Worm (Caenorhabditis elegans) whole organism, young adult: Measurements from ENCODE around the gene ZC250.2.

ENCODE experiments used
- B0035.1 ChIP-seq: sonication (generic microtip); optimal IDR thresholded peaks from 2 replicates; lab custom pipeline; 2016; ENCODE audit warnings: missing genetic modification characterization, mild to moderate bottlenecking, missing compliant biosample characterization, missing genotype, missing genetic modification reagents
- B0336.3 ChIP-seq: fragments of 200-800 bp; sonication (Bioruptor generic); IDR thresholded peaks from 2 replicates; pipeline ENCODE4 v1.3.6; 2022; ENCODE audit warnings: missing genetic modification characterization, missing compliant biosample characterization
- D2030.7 ChIP-seq: fragments of 200-800 bp; sonication (Bioruptor generic); IDR thresholded peaks from 2 replicates; pipeline ENCODE4 v1.3.6; 2022; ENCODE audit warnings: missing genetic modification reagents, missing genetic modification characterization, missing compliant biosample characterization
- F10E7.11 ChIP-seq: sonication (generic microtip); optimal IDR thresholded peaks from 2 replicates; lab custom pipeline; 2017; ENCODE audit warnings: mild to moderate bottlenecking, missing genetic modification characterization, moderate library complexity, missing compliant biosample characterization
- F33H1.4 ChIP-seq: fragments of 200-800 bp; sonication (Bioruptor generic); IDR thresholded peaks from 2 replicates; pipeline ENCODE4 v1.3.6; 2022; ENCODE audit warnings: missing genetic modification reagents, missing genetic modification characterization, missing compliant biosample characterization
- F39B2.1 ChIP-seq: fragments of 200-800 bp; sonication (Bioruptor generic); IDR thresholded peaks from 2 replicates; pipeline ENCODE4 v1.3.6; 2022; ENCODE audit warnings: missing genetic modification reagents, missing genetic modification characterization, missing compliant biosample characterization
- F55B11.4 ChIP-seq: sonication (generic microtip); optimal IDR thresholded peaks from 2 replicates; lab custom pipeline; 2016; ENCODE audit warnings: missing compliant biosample characterization, missing genetic modification characterization, borderline replicate concordance; ENCODE audit not compliant: insufficient read depth
- F57A8.1 ChIP-seq: fragments of 200-800 bp; sonication (Bioruptor generic); optimal IDR thresholded peaks from 2 replicates; lab custom pipeline; 2018; ENCODE audit warnings: mild to moderate bottlenecking, missing genetic modification characterization, moderate library complexity, missing compliant biosample characterization
- K11D2.4 ChIP-seq: fragments of 200-800 bp; sonication (Bioruptor generic); IDR thresholded peaks from 2 replicates; pipeline ENCODE4 v1.3.6; 2022; ENCODE audit warnings: missing genetic modification reagents, missing genetic modification characterization, missing compliant biosample characterization
- T07F8.4 ChIP-seq: sonication (generic microtip); optimal IDR thresholded peaks from 2 replicates; lab custom pipeline; 2016; ENCODE audit warnings: mild to moderate bottlenecking, missing genetic modification characterization, moderate library complexity, missing compliant biosample characterization
- T26A5.8 ChIP-seq: sonication (generic microtip); optimal IDR thresholded peaks from 2 replicates; lab custom pipeline; 2016; ENCODE audit warnings: missing genetic modification characterization, missing compliant biosample characterization
- athp-1 ChIP-seq: sonication (generic microtip); optimal IDR thresholded peaks from 2 replicates; lab custom pipeline; 2017; ENCODE audit warnings: mild to moderate bottlenecking, missing genetic modification characterization, missing compliant biosample characterization
- attf-5 ChIP-seq: fragments of 200-800 bp; sonication (Bioruptor generic); optimal IDR thresholded peaks from 2 replicates; lab custom pipeline; 2018; ENCODE audit warnings: mild to moderate bottlenecking, missing genetic modification characterization, missing compliant biosample characterization
- attf-6 ChIP-seq: fragments of 200-800 bp; sonication (Bioruptor generic); IDR thresholded peaks from 2 replicates; pipeline ENCODE4 v1.3.6; 2022; ENCODE audit warnings: missing genetic modification reagents, missing genetic modification characterization, missing compliant biosample characterization
- bed-2 ChIP-seq: fragments of 200-800 bp; sonication (Bioruptor generic); IDR thresholded peaks from 2 replicates; pipeline ENCODE4 v1.3.6; 2022; ENCODE audit warnings: missing genetic modification reagents, missing genetic modification characterization, missing compliant biosample characterization
- ccch-3 ChIP-seq: fragments of 200-800 bp; sonication (Bioruptor generic); optimal IDR thresholded peaks from 2 replicates; lab custom pipeline; 2018; ENCODE audit warnings: mild to moderate bottlenecking, missing genetic modification characterization, missing compliant biosample characterization
- cebp-1 ChIP-seq, 2 experiments: fragments of 200-800 bp in 1 of 2; sonication (Bioruptor generic) in 1 of 2; sonication (generic microtip) in 1 of 2; IDR thresholded peaks in 1 of 2; optimal IDR thresholded peaks in 1 of 2; 2 replicates each; pipeline versions ENCODE4 v1.3.6 to Lab custom; 2017 to 2022; ENCODE audit warnings: missing compliant biosample characterization in 2 of 2, missing genetic modification characterization in 2 of 2, mild to moderate bottlenecking in 1 of 2, missing genetic modification reagents in 1 of 2, moderate library complexity in 1 of 2
- cebp-2 ChIP-seq: fragments of 200-800 bp; sonication (Bioruptor generic); IDR thresholded peaks from 2 replicates; pipeline ENCODE4 v1.3.6; 2022; ENCODE audit warnings: missing genetic modification characterization, missing compliant biosample characterization
- ceh-100 ChIP-seq: fragments of 200-800 bp; sonication (Bioruptor generic); IDR thresholded peaks from 2 replicates; pipeline ENCODE4 v1.3.6; 2022; ENCODE audit warnings: missing genetic modification reagents, missing genetic modification characterization, missing compliant biosample characterization
- ceh-27 ChIP-seq: fragments of 200-800 bp; sonication (Bioruptor generic); optimal IDR thresholded peaks from 2 replicates; lab custom pipeline; 2018; ENCODE audit warnings: mild to moderate bottlenecking, missing genetic modification characterization, moderate library complexity, missing compliant biosample characterization
- ceh-58 ChIP-seq: fragments of 200-800 bp; sonication (Bioruptor generic); IDR thresholded peaks from 2 replicates; pipeline ENCODE4 v1.3.6; 2022; ENCODE audit warnings: missing genetic modification characterization, missing compliant biosample characterization
- ceh-91 ChIP-seq: fragments of 200-800 bp; sonication (Bioruptor generic); IDR thresholded peaks from 2 replicates; pipeline ENCODE4 v1.3.6; 2022; ENCODE audit warnings: missing genetic modification reagents, missing genetic modification characterization, missing compliant biosample characterization
- dpff-1 ChIP-seq: sonication (generic microtip); optimal IDR thresholded peaks from 2 replicates; lab custom pipeline; 2017; ENCODE audit warnings: mild to moderate bottlenecking, missing genetic modification characterization, missing compliant biosample characterization
- dpl-1 ChIP-seq: fragments of 150-350 bp; optimal IDR thresholded peaks from 2 replicates; lab custom pipeline; 2014; ENCODE audit warnings: missing biosample characterization, missing genetic modification reagents, missing genetic modification characterization
- egrh-3 ChIP-seq: fragments of 200-800 bp; sonication (Bioruptor generic); IDR thresholded peaks from 2 replicates; pipeline ENCODE4 v1.3.6; 2022; ENCODE audit warnings: missing genetic modification reagents, missing genetic modification characterization, missing compliant biosample characterization
- fkh-3 ChIP-seq: sonication (generic microtip); optimal IDR thresholded peaks from 2 replicates; lab custom pipeline; 2016; ENCODE audit warnings: mild to moderate bottlenecking, missing genetic modification characterization, missing compliant biosample characterization
- hlh-26 ChIP-seq: fragments of 200-800 bp; sonication (Bioruptor generic); conservative IDR thresholded peaks from 2 replicates; pipeline ENCODE4 v1.3.6; 2022; ENCODE audit warnings: missing genetic modification reagents, missing genetic modification characterization, missing compliant biosample characterization
- hmg-1.2 ChIP-seq: fragments of 200-800 bp; sonication (Bioruptor generic); IDR thresholded peaks from 2 replicates; pipeline ENCODE4 v1.3.6; 2022; ENCODE audit warnings: missing genetic modification reagents, missing genetic modification characterization, missing compliant biosample characterization
- hsf-1 ChIP-seq: fragments of 200-800 bp; sonication (Bioruptor generic); IDR thresholded peaks from 2 replicates; pipeline ENCODE4 v1.3.6; 2022; ENCODE audit warnings: missing genetic modification reagents, missing genetic modification characterization, missing compliant biosample characterization
- lag-1 ChIP-seq: fragments of 200-800 bp; sonication (Bioruptor generic); IDR thresholded peaks from 2 replicates; pipeline ENCODE4 v1.3.6; 2022; ENCODE audit warnings: missing genetic modification reagents, missing genetic modification characterization, missing compliant biosample characterization
- let-526 ChIP-seq: fragments of 200-800 bp; sonication (Bioruptor generic); IDR thresholded peaks from 2 replicates; pipeline ENCODE4 v1.3.6; 2022; ENCODE audit warnings: missing genetic modification reagents, missing genetic modification characterization, missing compliant biosample characterization
- lin-40 ChIP-seq: sonication (generic microtip); optimal IDR thresholded peaks from 2 replicates; lab custom pipeline; 2016; ENCODE audit warnings: missing genetic modification characterization, mild to moderate bottlenecking, missing compliant biosample characterization, missing genotype, missing genetic modification reagents
- mcd-1 ChIP-seq: fragments of 200-800 bp; sonication (Bioruptor generic); IDR thresholded peaks from 2 replicates; pipeline ENCODE4 v1.3.6; 2022; ENCODE audit warnings: missing genetic modification reagents, missing genetic modification characterization, missing compliant biosample characterization
- mel-28 ChIP-seq: sonication (generic microtip); optimal IDR thresholded peaks from 2 replicates; lab custom pipeline; 2016; ENCODE audit warnings: borderline replicate concordance, mild to moderate bottlenecking, missing genetic modification characterization, missing compliant biosample characterization
- nfya-1 ChIP-seq: sonication (generic microtip); optimal IDR thresholded peaks from 2 replicates; lab custom pipeline; 2017; ENCODE audit warnings: antibody characterized with exemption, missing compliant biosample characterization, missing genetic modification characterization, borderline replicate concordance; ENCODE audit not compliant: insufficient read depth
- nfyb-1 ChIP-seq: fragments of 200-800 bp; sonication (Bioruptor generic); IDR thresholded peaks from 2 replicates; pipeline ENCODE4 v1.3.6; 2022; ENCODE audit warnings: missing genetic modification reagents, missing genetic modification characterization, missing compliant biosample characterization
- nhr-120 ChIP-seq: fragments of 200-800 bp; sonication (Bioruptor generic); IDR thresholded peaks from 2 replicates; pipeline ENCODE4 v1.3.6; 2022; ENCODE audit warnings: missing genetic modification characterization, missing compliant biosample characterization
- repo-1 ChIP-seq: sonication (generic microtip); optimal IDR thresholded peaks from 2 replicates; lab custom pipeline; 2017; ENCODE audit warnings: mild to moderate bottlenecking, missing genetic modification characterization, missing compliant biosample characterization
- sdz-38 ChIP-seq: sonication (generic microtip); optimal IDR thresholded peaks from 2 replicates; lab custom pipeline; 2016; ENCODE audit warnings: missing genotype, missing genetic modification characterization, missing compliant biosample characterization
- snpc-4 ChIP-seq, 5 experiments: fragments of 150-350 bp in 1 of 5; sonication (generic microtip) in 4 of 5; optimal IDR thresholded peaks; 2 replicates each; lab custom pipeline; 2014 to 2018; ENCODE audit warnings: missing genetic modification characterization in 5 of 5, missing biosample characterization in 3 of 5, antibody characterized with exemption in 2 of 5, mild to moderate bottlenecking in 2 of 5, missing compliant biosample characterization in 2 of 5, missing genotype in 2 of 5, moderate library complexity in 2 of 5, missing genetic modification reagents in 1 of 5
- xnd-1 ChIP-seq: sonication (generic microtip); optimal IDR thresholded peaks from 2 replicates; lab custom pipeline; 2016; ENCODE audit warnings: missing genotype, missing genetic modification reagents, missing genetic modification characterization, missing compliant biosample characterization
- ztf-22 ChIP-seq: fragments of 200-800 bp; sonication (Bioruptor generic); optimal IDR thresholded peaks from 2 replicates; lab custom pipeline; 2018; ENCODE audit warnings: mild to moderate bottlenecking, missing genetic modification characterization, moderate library complexity, missing compliant biosample characterization
- ztf-25 ChIP-seq: fragments of 200-800 bp; sonication (Bioruptor generic); IDR thresholded peaks from 2 replicates; pipeline ENCODE4 v1.3.6; 2022; ENCODE audit warnings: missing genetic modification reagents, missing genetic modification characterization, missing compliant biosample characterization
- ztf-26 ChIP-seq: sonication (generic microtip); optimal IDR thresholded peaks from 2 replicates; lab custom pipeline; 2017; ENCODE audit warnings: missing genetic modification characterization, missing compliant biosample characterization
- ztf-28 ChIP-seq: fragments of 200-800 bp; sonication (Bioruptor generic); IDR thresholded peaks from 2 replicates; pipeline ENCODE4 v1.3.6; 2022; ENCODE audit warnings: missing genetic modification reagents, missing genetic modification characterization, missing compliant biosample characterization
- ztf-3 ChIP-seq: fragments of 200-800 bp; sonication (Bioruptor generic); optimal IDR thresholded peaks from 2 replicates; lab custom pipeline; 2018; ENCODE audit warnings: mild to moderate bottlenecking, missing genetic modification characterization, missing compliant biosample characterization

Gene ZC250.2

DNA sequence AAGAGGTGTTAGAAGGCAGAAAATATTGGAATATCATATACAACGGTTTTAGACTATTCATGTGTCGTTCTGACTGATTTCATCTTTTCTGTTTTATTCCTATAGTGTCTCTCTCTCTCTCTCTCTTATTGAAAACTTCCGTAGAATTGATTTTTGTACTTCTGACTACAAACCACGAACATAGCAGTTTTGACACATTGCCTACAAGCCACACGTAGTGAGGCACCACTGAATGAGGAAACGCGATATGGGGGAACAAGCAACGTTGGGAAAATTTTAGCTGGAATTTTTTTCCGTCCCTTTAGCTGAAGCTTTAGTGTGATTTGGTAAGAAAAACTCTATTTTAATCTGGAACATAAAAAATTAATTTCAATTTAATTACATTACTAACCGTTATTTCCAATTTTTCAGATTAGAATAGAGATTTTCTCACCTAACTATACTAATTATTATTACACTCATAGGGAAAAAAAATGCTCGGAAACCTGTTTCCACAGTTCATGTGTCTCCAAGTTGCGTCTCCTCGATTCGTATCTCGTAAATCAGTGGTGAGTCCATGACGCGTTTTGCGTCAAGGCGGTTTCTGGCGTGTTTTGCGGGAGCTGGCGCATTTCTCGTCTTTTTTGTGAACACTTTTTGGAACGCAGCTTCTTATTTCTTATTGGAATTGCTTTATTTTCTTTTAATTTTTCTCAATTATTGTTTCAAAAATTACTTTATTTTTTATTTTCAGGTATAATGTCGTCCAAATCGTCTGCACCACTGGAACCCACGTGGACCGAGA lies 1.4 kb upstream of the ZC250.2 start, which contains the start of the genes nhr-142 and F44E7.9 (continued):
- TF ChIP-seq nhr-120 (GFP tag; lab: Robert Waterston, UW) (no peak), mcd-1 (GFP tag; lab: Robert Waterston, UW) (peak; percentile 87), cebp-2 (GFP tag; lab: Robert Waterston, UW) (no peak), K11D2.4 (GFP tag; lab: Robert Waterston, UW) (peak; percentile 70), B0035.1 (tag; lab: Kevin White, UChicago) (peak; percentile 43), F10E7.11 (tag; lab: Kevin White, UChicago) (no peak), ccch-3 (GFP tag; lab: Kevin White, UChicago) (no peak), fkh-3 (tag; lab: Kevin White, UChicago) (no peak), F55B11.4 (tag; lab: Kevin White, UChicago) (no peak), ztf-25 (GFP tag; lab: Robert Waterston, UW) (0 out of 2 replicates have a peak, but pooled peaks have one; percentile 9), ceh-58 (GFP tag; lab: Robert Waterston, UW) (no peak), attf-5 (GFP tag; lab: Kevin White, UChicago) (peak; percentile 86), F39B2.1 (GFP tag; lab: Robert Waterston, UW) (no peak), snpc-4 (GFP tag; optimal IDR thresholded peaks at IDR 0.05; lab: Kevin White, UChicago) (peak; percentile 32), snpc-4 (tag; optimal IDR thresholded peaks at IDR 0.05; lab: Kevin White, UChicago) (peak; percentile 54 to 79 (median 72)), repo-1 (tag; lab: Kevin White, UChicago) (peak; percentile 57), D2030.7 (peak; percentile 76), dpff-1 (no peak), lin-40 (tag; lab: Kevin White, UChicago) (peak; percentile 89), ceh-91 (GFP tag; lab: Robert Waterston, UW) (peak; percentile 54), ztf-26 (tag; lab: Kevin White, UChicago) (peak; percentile 47), attf-6 (GFP tag; lab: Robert Waterston, UW) (no peak), egrh-3 (GFP tag; lab: Robert Waterston, UW) (peak; percentile 51; the same call in 1 of the 2 replicates), ztf-3 (no peak), lag-1 (GFP tag; lab: Robert Waterston, UW) (no peak), mel-28 (tag; lab: Kevin White, UChicago) (no peak), F57A8.1 (no peak), ztf-22 (no peak), hsf-1 (GFP tag; lab: Robert Waterston, UW) (0 out of 2 replicates have a peak, but pooled peaks have one; percentile 10), ztf-28 (GFP tag; lab: Robert Waterston, UW) (0 out of 2 replicates have a peak, but pooled peaks have one; percentile 39), T26A5.8 (tag; lab: Kevin White, UChicago) (no peak), let-526 (GFP tag; lab: Robert Waterston, UW) (peak; percentile 67; the same call in 1 of the 2 replicates), ceh-27 (GFP tag; lab: Kevin White, UChicago) (peak; percentile 77), sdz-38 (tag; lab: Kevin White, UChicago) (no peak), hmg-1.2 (GFP tag; lab: Robert Waterston, UW) (peak; percentile 58), F33H1.4 (GFP tag; lab: Robert Waterston, UW) (peak; percentile 67), T07F8.4 (tag; lab: Kevin White, UChicago) (no peak), bed-2 (GFP tag; lab: Robert Waterston, UW) (no peak), xnd-1 (tag; lab: Kevin White, UChicago) (peak; percentile 53), cebp-1 (GFP tag; IDR thresholded peaks at IDR 0.05; lab: Robert Waterston, UW) (peak; percentile 54; the same call in 1 of the 2 replicates), cebp-1 (tag; optimal IDR thresholded peaks at IDR 0.05; lab: Kevin White, UChicago) (peak; percentile 84), dpl-1 (GFP tag; lab: Kevin White, UChicago) (peak; percentile 50), athp-1 (tag; lab: Kevin White, UChicago) (peak; percentile 56), hlh-26 (GFP tag; lab: Robert Waterston, UW) (no peak), nfya-1 (no peak), nfyb-1 (GFP tag; lab: Robert Waterston, UW) (peak; percentile 63; the same call in 1 of the 2 replicates), B0336.3 (GFP tag; lab: Robert Waterston, UW) (peak; percentile 71), ceh-100 (GFP tag; lab: Robert Waterston, UW) (peak; percentile 95)
